Worm (Caenorhabditis elegans) whole organism, young adult: Measurements from ENCODE around the gene Y66D12A.19.

Experiments used
- B0019.2 ChIP-seq: fragments of 200-800 bp; sonication (Bioruptor generic); conservative IDR thresholded peaks from 2 replicates; pipeline ENCODE4 v1.3.6; 2022; ENCODE audit warnings: missing genetic modification reagents, missing genetic modification characterization, missing compliant biosample characterization
- B0261.1 ChIP-seq: sonication (generic microtip); optimal IDR thresholded peaks from 2 replicates; lab custom pipeline; 2016; ENCODE audit warnings: mild to moderate bottlenecking, missing genetic modification characterization, moderate library complexity, missing compliant biosample characterization
- B0336.3 ChIP-seq: fragments of 200-800 bp; sonication (Bioruptor generic); IDR thresholded peaks from 2 replicates; pipeline ENCODE4 v1.3.6; 2022; ENCODE audit warnings: missing genetic modification characterization, missing compliant biosample characterization
- C06A6.2 ChIP-seq: fragments of 200-800 bp; sonication (Bioruptor generic); conservative IDR thresholded peaks from 2 replicates; pipeline ENCODE4 v1.3.6; 2022; ENCODE audit warnings: missing genetic modification characterization, missing compliant biosample characterization
- C17E4.6 ChIP-seq: fragments of 200-800 bp; sonication (Bioruptor generic); IDR thresholded peaks from 2 replicates; pipeline ENCODE4 v1.3.6; 2022; ENCODE audit warnings: missing genetic modification reagents, missing genetic modification characterization, missing compliant biosample characterization
- F57A8.1 ChIP-seq: fragments of 200-800 bp; sonication (Bioruptor generic); optimal IDR thresholded peaks from 2 replicates; lab custom pipeline; 2018; ENCODE audit warnings: mild to moderate bottlenecking, missing genetic modification characterization, moderate library complexity, missing compliant biosample characterization
- K12H6.12 ChIP-seq: fragments of 200-800 bp; sonication (Bioruptor generic); optimal IDR thresholded peaks from 2 replicates; lab custom pipeline; 2018; ENCODE audit warnings: mild to moderate bottlenecking, missing genetic modification characterization, missing compliant biosample characterization
- T07F8.4 ChIP-seq: sonication (generic microtip); optimal IDR thresholded peaks from 2 replicates; lab custom pipeline; 2016; ENCODE audit warnings: mild to moderate bottlenecking, missing genetic modification characterization, moderate library complexity, missing compliant biosample characterization
- Y56A3A.18 ChIP-seq: fragments of 200-800 bp; sonication (Bioruptor generic); IDR thresholded peaks from 2 replicates; pipeline ENCODE4 v1.3.6; 2022; ENCODE audit warnings: missing genetic modification reagents, missing genetic modification characterization, missing compliant biosample characterization
- ama-1 ChIP-seq, 3 experiments: fragments of 150-350 bp in 1 of 3; sonication (generic microtip) in 2 of 3; optimal IDR thresholded peaks; 2 replicates each; lab custom pipeline; 2014 to 2018; ENCODE audit warnings: missing biosample characterization in 2 of 3, missing genetic modification characterization in 2 of 3, missing genetic modification reagents in 2 of 3
- attf-6 ChIP-seq: fragments of 200-800 bp; sonication (Bioruptor generic); IDR thresholded peaks from 2 replicates; pipeline ENCODE4 v1.3.6; 2022; ENCODE audit warnings: missing genetic modification reagents, missing genetic modification characterization, missing compliant biosample characterization
- bed-1 ChIP-seq: fragments of 200-800 bp; sonication (Bioruptor generic); IDR thresholded peaks from 2 replicates; pipeline ENCODE4 v1.3.6; 2022; ENCODE audit warnings: missing genetic modification reagents, missing genetic modification characterization, missing compliant biosample characterization
- ceh-27 ChIP-seq: fragments of 200-800 bp; sonication (Bioruptor generic); optimal IDR thresholded peaks from 2 replicates; lab custom pipeline; 2018; ENCODE audit warnings: mild to moderate bottlenecking, missing genetic modification characterization, moderate library complexity, missing compliant biosample characterization
- chd-7 ChIP-seq: sonication (generic microtip); optimal IDR thresholded peaks from 2 replicates; lab custom pipeline; 2016; ENCODE audit warnings: mild to moderate bottlenecking, missing genetic modification characterization, moderate library complexity, missing compliant biosample characterization
- die-1 ChIP-seq: sonication (generic microtip); optimal IDR thresholded peaks from 2 replicates; lab custom pipeline; 2016; ENCODE audit warnings: missing genotype, mild to moderate bottlenecking, missing genetic modification characterization, missing compliant biosample characterization
- fkh-3 ChIP-seq: sonication (generic microtip); optimal IDR thresholded peaks from 2 replicates; lab custom pipeline; 2016; ENCODE audit warnings: mild to moderate bottlenecking, missing genetic modification characterization, missing compliant biosample characterization
- gei-17 ChIP-seq: fragments of 200-800 bp; sonication (Bioruptor generic); optimal IDR thresholded peaks from 2 replicates; lab custom pipeline; 2018; ENCODE audit warnings: mild to moderate bottlenecking, missing genetic modification characterization, missing compliant biosample characterization
- hmg-1.2 ChIP-seq: fragments of 200-800 bp; sonication (Bioruptor generic); IDR thresholded peaks from 2 replicates; pipeline ENCODE4 v1.3.6; 2022; ENCODE audit warnings: missing genetic modification reagents, missing genetic modification characterization, missing compliant biosample characterization
- hsf-1 ChIP-seq: fragments of 200-800 bp; sonication (Bioruptor generic); IDR thresholded peaks from 2 replicates; pipeline ENCODE4 v1.3.6; 2022; ENCODE audit warnings: missing genetic modification reagents, missing genetic modification characterization, missing compliant biosample characterization
- lsl-1 ChIP-seq: fragments of 200-800 bp; sonication (Bioruptor generic); optimal IDR thresholded peaks from 2 replicates; lab custom pipeline; 2018; ENCODE audit warnings: mild to moderate bottlenecking, missing genetic modification characterization, moderate library complexity, missing compliant biosample characterization
- madf-10 ChIP-seq: sonication (generic microtip); optimal IDR thresholded peaks from 2 replicates; lab custom pipeline; 2016; ENCODE audit warnings: mild to moderate bottlenecking, missing genetic modification characterization, missing compliant biosample characterization
- mcd-1 ChIP-seq: fragments of 200-800 bp; sonication (Bioruptor generic); IDR thresholded peaks from 2 replicates; pipeline ENCODE4 v1.3.6; 2022; ENCODE audit warnings: missing genetic modification reagents, missing genetic modification characterization, missing compliant biosample characterization
- mes-4 ChIP-seq: sonication (generic microtip); optimal IDR thresholded peaks from 2 replicates; lab custom pipeline; 2016; ENCODE audit warnings: missing genotype, missing genetic modification characterization, missing compliant biosample characterization
- nfya-1 ChIP-seq: sonication (generic microtip); optimal IDR thresholded peaks from 2 replicates; lab custom pipeline; 2017; ENCODE audit warnings: antibody characterized with exemption, missing compliant biosample characterization, missing genetic modification characterization, borderline replicate concordance; ENCODE audit not compliant: insufficient read depth
- nfya-2 ChIP-seq: fragments of 200-800 bp; sonication (Bioruptor generic); IDR thresholded peaks from 2 replicates; pipeline ENCODE4 v1.3.6; 2022; ENCODE audit warnings: missing genetic modification reagents, missing genetic modification characterization, missing compliant biosample characterization
- nfyb-1 ChIP-seq: fragments of 200-800 bp; sonication (Bioruptor generic); IDR thresholded peaks from 2 replicates; pipeline ENCODE4 v1.3.6; 2022; ENCODE audit warnings: missing genetic modification reagents, missing genetic modification characterization, missing compliant biosample characterization
- nhr-80 ChIP-seq: sonication (generic microtip); optimal IDR thresholded peaks from 2 replicates; lab custom pipeline; 2016; ENCODE audit warnings: missing genetic modification characterization, missing compliant biosample characterization
- nhr-90 ChIP-seq: sonication (generic microtip); optimal IDR thresholded peaks from 2 replicates; lab custom pipeline; 2016; ENCODE audit warnings: missing genotype, mild to moderate bottlenecking, missing genetic modification characterization, missing compliant biosample characterization
- rcor-1 ChIP-seq: fragments of 200-800 bp; sonication (Bioruptor generic); IDR thresholded peaks from 2 replicates; pipeline ENCODE4 v1.3.6; 2022; ENCODE audit warnings: missing genetic modification reagents, missing genetic modification characterization, missing compliant biosample characterization
- rec-8 ChIP-seq, 2 experiments: sonication (generic microtip); optimal IDR thresholded peaks; 2 replicates each; lab custom pipeline; 2016; ENCODE audit warnings: mild to moderate bottlenecking in 2 of 2, missing genetic modification characterization in 2 of 2, missing genetic modification reagents in 2 of 2, missing genotype in 2 of 2, missing biosample characterization in 1 of 2, missing compliant biosample characterization in 1 of 2, moderate library complexity in 1 of 2
- rpc-1 ChIP-seq, 2 experiments: fragments of 150-350 bp in 1 of 2; sonication (generic microtip) in 1 of 2; optimal IDR thresholded peaks; 2 replicates each; lab custom pipeline; 2014 to 2018; ENCODE audit warnings: missing biosample characterization in 1 of 2, missing genetic modification characterization in 1 of 2, missing genetic modification reagents in 1 of 2, missing genotype in 1 of 2
- sdz-38 ChIP-seq: sonication (generic microtip); optimal IDR thresholded peaks from 2 replicates; lab custom pipeline; 2016; ENCODE audit warnings: missing genotype, missing genetic modification characterization, missing compliant biosample characterization
- tbp1 ChIP-seq: fragments of 200-800 bp; sonication (Bioruptor generic); optimal IDR thresholded peaks from 2 replicates; lab custom pipeline; 2018; ENCODE audit warnings: mild to moderate bottlenecking, missing genetic modification characterization, missing compliant biosample characterization
- unc-62 ChIP-seq: fragments of 150-350 bp; optimal IDR thresholded peaks from 2 replicates; lab custom pipeline; 2014; ENCODE audit warnings: missing biosample characterization, missing genetic modification reagents, missing genetic modification characterization
- zfh-2 ChIP-seq: fragments of 200-800 bp; sonication (Bioruptor generic); conservative IDR thresholded peaks from 2 replicates; pipeline ENCODE4 v1.3.6; 2022; ENCODE audit warnings: missing genetic modification reagents, missing genetic modification characterization, missing compliant biosample characterization
- zim-3 ChIP-seq: sonication (generic microtip); optimal IDR thresholded peaks from 2 replicates; lab custom pipeline; 2017; ENCODE audit warnings: mild to moderate bottlenecking, missing genetic modification characterization, moderate library complexity, missing compliant biosample characterization
- ztf-18 ChIP-seq: sonication (generic microtip); optimal IDR thresholded peaks from 2 replicates; lab custom pipeline; 2016; ENCODE audit warnings: missing genotype, mild to moderate bottlenecking, missing genetic modification characterization, missing compliant biosample characterization
- ztf-3 ChIP-seq: fragments of 200-800 bp; sonication (Bioruptor generic); optimal IDR thresholded peaks from 2 replicates; lab custom pipeline; 2018; ENCODE audit warnings: mild to moderate bottlenecking, missing genetic modification characterization, missing compliant biosample characterization

Y66D12A.19 gene

ce11 chrIII:11467631-11468481 is 41.0 kb upstream of the Y66D12A.19 start (continued):
- TF ChIP-seq zim-3 (tag; lab: Kevin White, UChicago) (no peak), ceh-27 (GFP tag; lab: Kevin White, UChicago) (no peak), nhr-80 (tag; lab: Kevin White, UChicago) (no peak), ztf-18 (tag; lab: Kevin White, UChicago) (no peak), attf-6 (GFP tag; lab: Robert Waterston, UW) (no peak), gei-17 (GFP tag; lab: Kevin White, UChicago) (no peak), fkh-3 (tag; lab: Kevin White, UChicago) (no peak), K12H6.12 (tag; lab: Kevin White, UChicago) (no peak), nfya-1 (no peak), sdz-38 (tag; lab: Kevin White, UChicago) (no peak), hsf-1 (GFP tag; lab: Robert Waterston, UW) (no peak), ama-1 (optimal IDR thresholded peaks at IDR 0.05; lab: Kevin White, UChicago) (no peak), ama-1 (GFP tag; optimal IDR thresholded peaks at IDR 0.05; lab: Kevin White, UChicago) (no peak), rec-8 (tag; optimal IDR thresholded peaks at IDR 0.05; lab: Kevin White, UChicago) (no peak), B0336.3 (no peak), C06A6.2 (GFP tag; lab: Robert Waterston, UW) (no peak), lsl-1 (GFP tag; lab: Kevin White, UChicago) (no peak), mes-4 (tag; lab: Kevin White, UChicago) (no peak), nfya-2 (GFP tag; lab: Robert Waterston, UW) (no peak), Y56A3A.18 (no peak)

DNA sequence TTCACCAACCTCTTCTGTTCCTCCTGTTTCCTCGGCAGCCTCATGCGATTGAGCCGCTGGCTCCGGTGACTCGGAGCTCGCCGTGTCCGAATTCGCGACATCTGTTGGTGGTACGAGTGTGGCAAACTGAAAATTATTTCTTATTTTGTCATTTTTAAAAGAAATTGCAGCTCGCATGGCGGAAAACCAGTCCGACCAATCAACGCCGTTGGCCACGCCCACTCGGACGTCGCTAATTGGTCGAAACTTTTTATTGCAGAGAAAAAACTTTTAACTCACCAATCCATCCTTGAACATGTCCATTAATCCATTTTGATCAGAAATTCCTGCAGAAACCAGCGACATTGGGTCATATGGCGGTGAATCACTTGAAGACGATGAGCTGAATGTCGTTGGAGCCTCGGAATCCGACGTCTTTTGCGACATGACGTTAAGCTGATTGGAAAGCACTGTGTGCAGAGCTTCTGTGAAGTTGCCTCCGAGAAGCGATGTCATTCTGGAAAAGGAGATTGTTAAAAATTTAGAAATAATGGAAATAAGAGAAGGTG is 38.5 kb upstream of the Y66D12A.19 start, which contains the start of gene bed-2:
bed-2 (minus strand) TSS at position 498 of the 548 bp plus-strand sequence.
- TF ChIP-seq attf-6 (GFP tag; lab: Robert Waterston, UW) (no peak), B0019.2 (GFP tag; lab: Robert Waterston, UW) (no peak), nfyb-1 (GFP tag; lab: Robert Waterston, UW) (peak; percentile 86), Y56A3A.18 (no peak), C17E4.6 (GFP tag; lab: Robert Waterston, UW) (no peak)

- 0 out of 2 replicates have a peak, but pooled peaks have one; percentile 22 for TF ChIP-seq hmg-1.2 (GFP tag; lab: Robert Waterston, UW)
- no peak for TF ChIP-seq rcor-1
- TF ChIP-seq die-1 (tag; lab: Kevin White, UChicago): no peak
- TF ChIP-seq ztf-3 (GFP tag; lab: Kevin White, UChicago): no peak
- TF ChIP-seq nhr-90 (tag; lab: Kevin White, UChicago): no peak
- no peak for TF ChIP-seq zfh-2
- no peak for TF ChIP-seq unc-62 (GFP tag; lab: Kevin White, UChicago)
- TF ChIP-seq madf-10 (tag; lab: Kevin White, UChicago): no peak
- TF ChIP-seq bed-1 (GFP tag; lab: Robert Waterston, UW): no peak
- TF ChIP-seq mcd-1: 0 out of 2 replicates have a peak, but pooled peaks have one; percentile 20
- TF ChIP-seq, all 124 proteins: peak for 2
These were observed 37.5 kb upstream of the Y66D12A.19 start for ce11 chrIII:11471336-11471735.

- TF ChIP-seq tbp1 (GFP tag; lab: Kevin White, UChicago) (peak; percentile 75), chd-7 (no peak), B0261.1 (tag; lab: Kevin White, UChicago) (peak; percentile 48), F57A8.1 (GFP tag; lab: Kevin White, UChicago) (no peak), nfyb-1 (GFP tag; lab: Robert Waterston, UW) (no peak), T07F8.4 (tag; lab: Kevin White, UChicago) (no peak), rpc-1 (optimal IDR thresholded peaks at IDR 0.05; lab: Kevin White, UChicago) (peak; percentile 29), rpc-1 (tag; optimal IDR thresholded peaks at IDR 0.05; lab: Kevin White, UChicago) (peak; percentile 62)
- TF ChIP-seq, all 124 proteins: peak for 3
These were observed 36.0 kb upstream of the Y66D12A.19 start for ce11 chrIII:11472861-11473260.
